Worm (Caenorhabditis elegans): ENCODE measurements around the gene M02D8.6.

DNA sequence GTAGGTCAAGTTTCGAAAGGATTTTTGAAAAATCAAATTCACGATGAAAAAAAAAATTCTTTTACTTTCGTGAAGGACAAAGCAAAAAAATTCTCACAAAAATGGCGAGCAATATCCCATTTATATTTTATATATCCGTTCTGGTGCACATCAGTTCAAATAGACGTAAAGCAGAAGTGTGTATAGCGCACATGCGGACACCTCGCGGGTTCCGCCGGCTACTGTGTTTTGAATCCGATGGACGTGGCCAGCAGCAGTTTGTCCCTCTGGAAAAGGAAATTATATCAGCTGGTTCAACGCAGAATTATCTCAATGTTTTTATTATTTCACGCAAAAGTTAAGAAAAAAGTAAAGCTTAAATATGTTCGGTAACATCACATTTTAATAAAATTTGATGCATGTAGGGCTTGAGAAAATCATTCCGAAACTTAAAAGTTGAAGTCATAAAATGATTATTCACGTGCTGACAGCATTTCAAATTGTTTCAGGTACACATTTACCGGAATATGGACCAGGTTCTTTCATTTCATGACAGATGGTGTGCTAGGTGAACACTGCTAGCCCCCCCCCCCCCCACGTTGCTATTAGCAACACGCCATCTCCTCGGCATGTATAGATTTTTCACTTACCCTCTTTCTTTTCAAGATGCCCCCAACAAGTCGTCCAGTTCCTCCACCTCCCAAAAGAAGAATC lies 27.9 kb downstream of the M02D8.6 start, which contains the start of gene jbts-14:
- no peak for TF ChIP-seq W03F9.2 (tag; optimal IDR thresholded peaks at IDR 0.05)
- TF ChIP-seq him-1 (tag; optimal IDR thresholded peaks at IDR 0.05), result no peak
